Worm (Caenorhabditis elegans): Measurements from ENCODE around the gene C12D8.13.

- TF ChIP-seq ztf-29 (GFP tag; IDR thresholded peaks at IDR 0.05) (no peak), klf-2 (GFP tag; conservative IDR thresholded peaks at IDR 0.05) (no peak), ref-1 (GFP tag; conservative IDR thresholded peaks at IDR 0.05) (no peak)
Measured at ce11 chrV:10265019-10265418, 44.5 kb upstream of the C12D8.13 start.
